Fruit fly (Drosophila melanogaster): ENCODE measurements around the gene nab.

nab gene

DNA sequence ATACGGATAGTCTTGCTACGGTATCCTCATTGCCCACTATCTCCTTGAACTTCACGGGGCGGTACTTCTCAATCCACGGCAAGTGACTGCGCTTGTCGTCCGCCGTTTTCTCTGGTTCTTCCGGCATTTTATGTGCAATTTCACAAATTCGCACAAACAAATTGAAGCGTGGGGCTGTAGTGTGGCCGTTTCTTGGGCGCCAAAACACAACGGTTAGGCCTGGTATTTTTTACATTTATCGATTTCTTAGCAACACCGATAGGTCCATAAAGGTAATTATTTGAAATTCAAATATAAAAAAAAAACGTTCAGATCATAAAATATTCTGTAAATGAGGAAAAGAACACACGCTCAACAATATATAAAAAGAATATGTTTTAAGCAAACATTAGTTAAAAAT is 24.9 kb downstream of the nab start, which contains the start of gene RfC4:
Gene RfC4, minus strand, starts transcription at position 182 of the 400 bp plus-strand sequence.
- TF ChIP-seq Dref (GFP tag; IDR thresholded peaks at IDR 0.05) (peak; percentile 78), Dp (GFP tag; optimal IDR thresholded peaks at IDR 0.05) (peak; percentile 88), Mad (GFP tag; optimal IDR thresholded peaks at IDR 0.05) (no peak), CG6791 (GFP tag; IDR thresholded peaks at IDR 0.05; ENCODE audit: partially characterized antibody) (0 out of 3 replicates have a peak, but pooled peaks have one; percentile 2), jigr1 (GFP tag; IDR thresholded peaks at IDR 0.05) (no peak), YL-1 (GFP tag; optimal IDR thresholded peaks at IDR 0.05) (peak; percentile 5), prd (optimal IDR thresholded peaks at IDR 0.05) (no peak), prd (GFP tag; IDR thresholded peaks at IDR 0.05) (no peak), HLH3B (GFP tag; IDR thresholded peaks at IDR 0.05) (no peak), slbo (GFP tag; IDR thresholded peaks at IDR 0.05) (no peak), HmgD (GFP tag; optimal IDR thresholded peaks at IDR 0.05) (peak; percentile 29), CG1792 (GFP tag; optimal IDR thresholded peaks at IDR 0.05) (no peak), Hmx (GFP tag; optimal IDR thresholded peaks at IDR 0.05) (no peak), Scr (GFP tag; IDR thresholded peaks at IDR 0.05; ENCODE audit: partially characterized antibody) (peak; percentile 44; the same call in 1 of the 2 replicates), luna (GFP tag; optimal IDR thresholded peaks at IDR 0.05) (no peak), CG10431 (GFP tag; optimal IDR thresholded peaks at IDR 0.05) (no peak), Sry-β (GFP tag; optimal IDR thresholded peaks at IDR 0.05) (no peak), CG7928 (GFP tag; optimal IDR thresholded peaks at IDR 0.05) (no peak), Aef1 (GFP tag; IDR thresholded peaks at IDR 0.05) (no peak), gce (GFP tag; IDR thresholded peaks at IDR 0.05) (no peak), scrt (GFP tag; optimal IDR thresholded peaks at IDR 0.05) (no peak), CG13123 (GFP tag; optimal IDR thresholded peaks at IDR 0.05) (no peak), CG6654 (GFP tag; optimal IDR thresholded peaks at IDR 0.05) (no peak), CG7786 (GFP tag; optimal IDR thresholded peaks at IDR 0.05) (no peak), dpn (GFP tag; optimal IDR thresholded peaks at IDR 0.05) (no peak), ttk (GFP tag; IDR thresholded peaks at IDR 0.05) (no peak), CG4707 (GFP tag; optimal IDR thresholded peaks at IDR 0.05) (no peak), twi (tag; optimal IDR thresholded peaks at IDR 0.05) (no peak), CG8290 (GFP tag; optimal IDR thresholded peaks at IDR 0.05) (no peak), CG8290 (tag; optimal IDR thresholded peaks at IDR 0.05) (no peak), pan (optimal IDR thresholded peaks at IDR 0.05) (no peak), pan (GFP tag; optimal IDR thresholded peaks at IDR 0.05 in 1 of 2, IDR thresholded peaks at IDR 0.05 in 1 of 2) (no peak), phol (tag; optimal IDR thresholded peaks at IDR 0.05) (no peak), CG31365 (tag; optimal IDR thresholded peaks at IDR 0.05) (no peak), HmgZ (tag; optimal IDR thresholded peaks at IDR 0.05) (peak; percentile 35), mld (GFP tag; IDR thresholded peaks at IDR 0.05; ENCODE audit: partially characterized antibody) (no peak), gsb (GFP tag; IDR thresholded peaks at IDR 0.05) (no peak), NfI (GFP tag; optimal IDR thresholded peaks at IDR 0.05) (no peak), wdn (GFP tag; IDR thresholded peaks at IDR 0.05) (no peak), CG11085 (GFP tag; IDR thresholded peaks at IDR 0.05) (no peak), lbe (GFP tag; optimal IDR thresholded peaks at IDR 0.05) (no peak), CG18011 (GFP tag; optimal IDR thresholded peaks at IDR 0.05) (no peak), ken (GFP tag; IDR thresholded peaks at IDR 0.05) (no peak), CG8388 (GFP tag; optimal IDR thresholded peaks at IDR 0.05) (no peak), Myb (GFP tag; optimal IDR thresholded peaks at IDR 0.05) (peak; percentile 93), ham (GFP tag; IDR thresholded peaks at IDR 0.05) (no peak), MTF-1 (GFP tag; optimal IDR thresholded peaks at IDR 0.05; ENCODE audit: borderline replicate concordance) (no peak), gro (GFP tag; optimal IDR thresholded peaks at IDR 0.05) (no peak), mam (GFP tag; optimal IDR thresholded peaks at IDR 0.05) (no peak), sisA (GFP tag; IDR thresholded peaks at IDR 0.05) (no peak), run (tag; optimal IDR thresholded peaks at IDR 0.05) (no peak), CG34224 (GFP tag; IDR thresholded peaks at IDR 0.05; ENCODE audit: partially characterized antibody) (no peak), sr (GFP tag; IDR thresholded peaks at IDR 0.05) (no peak)

Data from whole organism, embryonic.